Worm (Caenorhabditis elegans): ENCODE data around the gene add-2.

The add-2 gene

DNA sequence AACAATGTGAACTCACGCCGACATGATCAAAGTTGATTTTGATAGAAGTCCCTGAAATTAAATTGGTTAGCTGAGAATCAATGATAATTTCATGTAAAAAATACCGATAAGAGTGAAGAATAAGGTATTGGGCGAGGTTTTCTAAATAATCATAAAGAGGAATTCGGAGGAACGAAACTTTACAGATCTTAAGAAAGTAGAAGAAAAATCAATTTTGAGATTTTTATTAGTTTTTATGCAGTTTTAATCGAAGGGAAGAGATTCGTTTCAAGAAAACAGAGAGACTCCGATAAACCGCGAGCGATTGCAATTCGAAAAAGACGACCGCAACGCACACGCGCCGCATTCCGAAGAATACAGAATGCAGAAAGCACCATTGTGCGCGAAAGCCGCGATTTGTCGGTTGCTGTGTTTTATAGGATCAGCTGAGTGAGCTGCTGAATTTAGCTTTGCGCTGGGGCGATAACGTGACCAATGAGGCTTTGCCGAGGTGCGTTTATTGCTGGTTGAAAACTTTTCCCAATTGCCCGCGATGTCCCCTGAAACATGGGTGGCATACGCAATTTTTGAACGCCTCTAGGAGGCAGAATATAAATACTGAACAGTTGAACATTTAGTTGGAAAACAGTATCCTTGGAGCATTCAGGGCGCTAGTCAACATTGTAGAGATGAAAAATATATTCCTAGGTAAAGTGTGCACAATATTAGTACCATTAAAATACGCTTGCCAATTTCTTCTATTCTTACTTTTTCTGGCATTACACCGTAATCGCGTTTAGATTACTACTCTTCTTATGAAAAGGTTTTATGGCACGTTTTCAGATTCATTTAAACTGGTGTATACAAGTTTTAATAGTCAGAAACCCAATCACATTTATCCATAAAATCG lies 33.3 kb downstream of the add-2 start, which contains the start of gene snr-4 (continued):
- TF ChIP-seq efl-3 (GFP tag; optimal IDR thresholded peaks at IDR 0.05) (peak; percentile 68), ama-1 (optimal IDR thresholded peaks at IDR 0.05) (peak; percentile 94), xbp-1 (tag; optimal IDR thresholded peaks at IDR 0.05) (peak; percentile 93), pax-3 (tag; optimal IDR thresholded peaks at IDR 0.05) (peak; percentile 98), dsc-1 (tag; optimal IDR thresholded peaks at IDR 0.05) (peak; percentile 97), isw-1 (GFP tag; IDR thresholded peaks at IDR 0.05) (peak; percentile 96), elt-2 (tag; optimal IDR thresholded peaks at IDR 0.05) (peak; percentile 91), dpl-1 (GFP tag; optimal IDR thresholded peaks at IDR 0.05) (peak; percentile 79 to 83 (median 83)), egl-27 (tag; optimal IDR thresholded peaks at IDR 0.05) (peak in 1 of 2 experiments; percentile 76), nhr-20 (tag; optimal IDR thresholded peaks at IDR 0.05) (peak; percentile 96), hlh-17 (GFP tag; optimal IDR thresholded peaks at IDR 0.05; ENCODE audit: borderline replicate concordance) (no peak), fkh-8 (tag; optimal IDR thresholded peaks at IDR 0.05) (peak; percentile 95), ceh-88 (GFP tag; IDR thresholded peaks at IDR 0.05) (peak; percentile 91), tlp-1 (tag; optimal IDR thresholded peaks at IDR 0.05) (no peak), ceh-63 (GFP tag; optimal IDR thresholded peaks at IDR 0.05) (peak; percentile 89), lin-15B (tag; optimal IDR thresholded peaks at IDR 0.05) (peak; percentile 93), irx-1 (tag; optimal IDR thresholded peaks at IDR 0.05) (peak; percentile 90), pag-3 (tag; optimal IDR thresholded peaks at IDR 0.05; ENCODE audit: borderline replicate concordance, insufficient read depth) (peak; percentile 36), nhr-77 (tag; optimal IDR thresholded peaks at IDR 0.05) (peak; percentile 95), nhr-84 (tag; optimal IDR thresholded peaks at IDR 0.05) (peak; percentile 36), lsy-2 (tag; optimal IDR thresholded peaks at IDR 0.05) (peak; percentile 87 to 92), mep-1 (tag; optimal IDR thresholded peaks at IDR 0.05) (peak; percentile 84), hlh-4 (tag; optimal IDR thresholded peaks at IDR 0.05) (no peak), sup-37 (GFP tag; optimal IDR thresholded peaks at IDR 0.05) (peak; percentile 89), snpc-4 (tag; optimal IDR thresholded peaks at IDR 0.05) (peak; percentile 99), unc-130 (tag; optimal IDR thresholded peaks at IDR 0.05) (peak; percentile 66), mef-2 (tag; optimal IDR thresholded peaks at IDR 0.05) (peak; percentile 36), vab-15 (tag; optimal IDR thresholded peaks at IDR 0.05) (peak; percentile 48), lin-13 (GFP tag; optimal IDR thresholded peaks at IDR 0.05) (peak; percentile 94), lin-39 (tag; optimal IDR thresholded peaks at IDR 0.05) (peak; percentile 86), C04F5.9 (tag; optimal IDR thresholded peaks at IDR 0.05) (peak; percentile 77), mdl-1 (tag; optimal IDR thresholded peaks at IDR 0.05) (peak in 1 of 2 experiments; percentile 91), unc-86 (tag; optimal IDR thresholded peaks at IDR 0.05) (peak; percentile 94), hpl-2 (GFP tag; optimal IDR thresholded peaks at IDR 0.05) (peak; percentile 87), C34B4.2 (tag; optimal IDR thresholded peaks at IDR 0.05) (peak; percentile 23), jun-1 (tag; optimal IDR thresholded peaks at IDR 0.05) (peak; percentile 93), aha-1 (tag; optimal IDR thresholded peaks at IDR 0.05) (no peak), lin-14 (GFP tag; optimal IDR thresholded peaks at IDR 0.05) (peak; percentile 95), Y116A8C.19 (tag; optimal IDR thresholded peaks at IDR 0.05; ENCODE audit: borderline replicate concordance) (no peak), aly-2 (tag; optimal IDR thresholded peaks at IDR 0.05) (peak; percentile 91), nhr-11 (tag; optimal IDR thresholded peaks at IDR 0.05) (peak; percentile 82), fos-1 (tag; optimal IDR thresholded peaks at IDR 0.05) (peak; percentile 92), nhr-47 (tag; optimal IDR thresholded peaks at IDR 0.05) (peak; percentile 98), zag-1 (tag; optimal IDR thresholded peaks at IDR 0.05) (peak; percentile 17), ceh-90 (tag; optimal IDR thresholded peaks at IDR 0.05) (peak; percentile 31), ztf-4 (tag; optimal IDR thresholded peaks at IDR 0.05) (peak; percentile 82), nhr-76 (tag; optimal IDR thresholded peaks at IDR 0.05) (peak; percentile 37), nhr-90 (tag; optimal IDR thresholded peaks at IDR 0.05; ENCODE audit: poor library complexity) (peak; percentile 98), nhr-71 (tag; optimal IDR thresholded peaks at IDR 0.05) (peak; percentile 98), rnt-1 (tag; optimal IDR thresholded peaks at IDR 0.05) (peak; percentile 97)
